Worm (Caenorhabditis elegans) whole organism, L2 larva: ENCODE measurements around the gene Y42H9AR.1.
A peak's percentile ranks its signal among the peaks of the same experiment; 100 is the strongest.

Experiments used
- C34F6.9 ChIP-seq: fragments of 150-350 bp; optimal IDR thresholded peaks from 2 replicates; lab custom pipeline; 2014; ENCODE audit warnings: missing biosample characterization, missing genetic modification characterization
- F13H6.1 ChIP-seq: sonication (generic microtip); optimal IDR thresholded peaks from 2 replicates; lab custom pipeline; 2016; ENCODE audit warnings: missing genetic modification characterization, missing compliant biosample characterization
- Y55F3AM.14 ChIP-seq: fragments of 200-800 bp; sonication (Bioruptor generic); optimal IDR thresholded peaks from 2 replicates; lab custom pipeline; 2018; ENCODE audit warnings: mild to moderate bottlenecking, missing genetic modification characterization, missing compliant biosample characterization
- ZK546.5 ChIP-seq: sonication (generic microtip); optimal IDR thresholded peaks from 2 replicates; lab custom pipeline; 2017; ENCODE audit warnings: missing biosample characterization, missing genetic modification characterization
- alr-1 ChIP-seq: fragments of 150-350 bp; optimal IDR thresholded peaks from 2 replicates; lab custom pipeline; 2014; ENCODE audit warnings: missing biosample characterization, missing genetic modification characterization
- aly-2 ChIP-seq: fragments of 150-350 bp; optimal IDR thresholded peaks from 2 replicates; lab custom pipeline; 2014; ENCODE audit warnings: missing biosample characterization, missing genetic modification characterization
- ama-1 ChIP-seq: fragments of 150-350 bp; optimal IDR thresholded peaks from 2 replicates; lab custom pipeline; 2018; ENCODE audit warnings: inconsistent platforms
- blmp-1 ChIP-seq: sonication (generic microtip); optimal IDR thresholded peaks from 2 replicates; lab custom pipeline; 2017; ENCODE audit warnings: missing genetic modification characterization, mild to moderate bottlenecking, missing compliant biosample characterization, antibody characterized with exemption, moderate library complexity; ENCODE audit not compliant: insufficient read depth
- ceh-16 ChIP-seq: fragments of 150-350 bp; optimal IDR thresholded peaks from 2 replicates; lab custom pipeline; 2014; ENCODE audit warnings: missing biosample characterization, missing genetic modification characterization
- crh-2 ChIP-seq: sonication (generic microtip); optimal IDR thresholded peaks from 2 replicates; lab custom pipeline; 2017; ENCODE audit warnings: missing biosample characterization, missing genetic modification characterization
- dmd-4 ChIP-seq: sonication (generic microtip); optimal IDR thresholded peaks from 2 replicates; lab custom pipeline; 2017; ENCODE audit warnings: missing biosample characterization, missing genetic modification characterization
- egl-27 ChIP-seq: sonication (generic microtip); optimal IDR thresholded peaks from 3 replicates; lab custom pipeline; 2017; ENCODE audit warnings: missing biosample characterization, missing genetic modification reagents, missing genetic modification characterization
- elt-1 ChIP-seq: fragments of 150-350 bp; optimal IDR thresholded peaks from 2 replicates; lab custom pipeline; 2014; ENCODE audit warnings: missing biosample characterization, missing genetic modification characterization
- elt-3 ChIP-seq: sonication (generic microtip); optimal IDR thresholded peaks from 2 replicates; lab custom pipeline; 2017; ENCODE audit warnings: missing biosample characterization, missing genetic modification characterization
- fos-1 ChIP-seq: fragments of 150-350 bp; optimal IDR thresholded peaks from 2 replicates; lab custom pipeline; 2014; ENCODE audit warnings: missing biosample characterization, missing genetic modification characterization
- gmeb-1 ChIP-seq: fragments of 150-350 bp; optimal IDR thresholded peaks from 2 replicates; lab custom pipeline; 2014; ENCODE audit warnings: missing biosample characterization, missing genetic modification characterization
- lin-11 ChIP-seq: fragments of 150-350 bp; sonication (generic microtip); optimal IDR thresholded peaks from 2 replicates; lab custom pipeline; 2014; ENCODE audit warnings: missing biosample characterization, missing genetic modification characterization, inconsistent platforms, mixed read lengths
- lin-13 ChIP-seq: fragments of 150-350 bp; optimal IDR thresholded peaks from 2 replicates; lab custom pipeline; 2014; ENCODE audit warnings: missing biosample characterization, missing genetic modification reagents, missing genetic modification characterization
- lin-39 ChIP-seq: fragments of 150-350 bp; optimal IDR thresholded peaks from 2 replicates; lab custom pipeline; 2014; ENCODE audit warnings: missing biosample characterization, missing genetic modification reagents, missing genetic modification characterization
- lsy-2 ChIP-seq, 2 experiments: fragments of 150-350 bp in 1 of 2; sonication (generic microtip) in 1 of 2; optimal IDR thresholded peaks; 2 replicates each; lab custom pipeline; 2014 to 2017; ENCODE audit warnings: missing biosample characterization in 2 of 2, missing genetic modification characterization in 2 of 2
- mab-5 ChIP-seq: fragments of 150-350 bp; optimal IDR thresholded peaks from 2 replicates; lab custom pipeline; 2014; ENCODE audit warnings: missing biosample characterization, missing genetic modification characterization
- mbf-1 ChIP-seq: sonication (generic microtip); optimal IDR thresholded peaks from 2 replicates; lab custom pipeline; 2017; ENCODE audit warnings: missing biosample characterization, missing genetic modification characterization
- mdl-1 ChIP-seq, 2 experiments: fragments of 150-350 bp in 1 of 2; sonication (generic microtip) in 1 of 2; optimal IDR thresholded peaks; 2 replicates each; lab custom pipeline; 2017; ENCODE audit warnings: missing biosample characterization in 2 of 2, missing genetic modification characterization in 2 of 2
- nhr-10 ChIP-seq: sonication (generic microtip); optimal IDR thresholded peaks from 2 replicates; lab custom pipeline; 2017; ENCODE audit warnings: missing biosample characterization, missing genetic modification characterization
- nhr-11 ChIP-seq: fragments of 150-350 bp; optimal IDR thresholded peaks from 2 replicates; lab custom pipeline; 2014; ENCODE audit warnings: missing biosample characterization, missing genetic modification characterization
- nhr-12 ChIP-seq: fragments of 150-350 bp; optimal IDR thresholded peaks from 2 replicates; lab custom pipeline; 2014; ENCODE audit warnings: missing biosample characterization, missing genetic modification characterization
- nhr-129 ChIP-seq: fragments of 150-350 bp; optimal IDR thresholded peaks from 2 replicates; lab custom pipeline; 2014; ENCODE audit warnings: missing biosample characterization, missing genetic modification characterization
- nhr-21 ChIP-seq: fragments of 150-350 bp; optimal IDR thresholded peaks from 2 replicates; lab custom pipeline; 2014; ENCODE audit warnings: missing biosample characterization, missing genetic modification characterization
- nhr-23 ChIP-seq: fragments of 150-350 bp; optimal IDR thresholded peaks from 2 replicates; lab custom pipeline; 2014; ENCODE audit warnings: missing biosample characterization, missing genetic modification reagents, missing genetic modification characterization
- nhr-237 ChIP-seq: fragments of 150-350 bp; optimal IDR thresholded peaks from 2 replicates; lab custom pipeline; 2014; ENCODE audit warnings: missing biosample characterization, missing genetic modification characterization
- nhr-25 ChIP-seq: fragments of 150-350 bp; sonication (generic microtip); optimal IDR thresholded peaks from 3 replicates; lab custom pipeline; 2014; ENCODE audit warnings: missing biosample characterization, missing genetic modification characterization
- peb-1 ChIP-seq: fragments of 150-350 bp; optimal IDR thresholded peaks from 2 replicates; lab custom pipeline; 2014; ENCODE audit warnings: missing biosample characterization, missing genetic modification characterization
- skn-1 ChIP-seq: sonication (generic microtip); optimal IDR thresholded peaks from 2 replicates; lab custom pipeline; 2017; ENCODE audit warnings: missing biosample characterization, missing genetic modification characterization
- sma-3 ChIP-seq: sonication (generic microtip); optimal IDR thresholded peaks from 2 replicates; lab custom pipeline; 2016; ENCODE audit warnings: missing genetic modification reagents, missing genetic modification characterization, missing compliant biosample characterization
- sma-9 ChIP-seq, 2 experiments: fragments of 150-350 bp in 1 of 2; sonication (generic microtip) in 1 of 2; optimal IDR thresholded peaks; 2 replicates each; lab custom pipeline; 2014 to 2016; ENCODE audit warnings: missing genetic modification characterization in 2 of 2, mild to moderate bottlenecking in 1 of 2, missing biosample characterization in 1 of 2, missing compliant biosample characterization in 1 of 2, missing genetic modification reagents in 1 of 2, moderate library complexity in 1 of 2
- snpc-4 ChIP-seq: fragments of 150-350 bp; optimal IDR thresholded peaks from 2 replicates; lab custom pipeline; 2014; ENCODE audit warnings: missing biosample characterization, missing genetic modification characterization
- unc-39 ChIP-seq: fragments of 150-350 bp; optimal IDR thresholded peaks from 2 replicates; lab custom pipeline; 2014; ENCODE audit warnings: missing biosample characterization, missing genetic modification characterization
- unc-55 ChIP-seq: fragments of 150-350 bp; sonication (generic microtip); optimal IDR thresholded peaks from 3 replicates; lab custom pipeline; 2014; ENCODE audit warnings: missing biosample characterization, missing genetic modification reagents, missing genetic modification characterization
- unc-62 ChIP-seq: fragments of 150-350 bp; optimal IDR thresholded peaks from 2 replicates; lab custom pipeline; 2014; ENCODE audit warnings: missing biosample characterization, missing genetic modification reagents, missing genetic modification characterization
- zag-1 ChIP-seq: fragments of 150-350 bp; optimal IDR thresholded peaks from 2 replicates; lab custom pipeline; 2014; ENCODE audit warnings: missing biosample characterization, missing genetic modification characterization
- ztf-1 ChIP-seq: fragments of 200-800 bp; sonication (Bioruptor generic); conservative IDR thresholded peaks from 2 replicates; pipeline ENCODE4 v1.3.6; 2022; ENCODE audit warnings: missing genetic modification characterization, missing compliant biosample characterization
- ztf-11 ChIP-seq: sonication (generic microtip); optimal IDR thresholded peaks from 2 replicates; lab custom pipeline; 2017; ENCODE audit warnings: missing biosample characterization, missing genetic modification characterization
- ztf-4 ChIP-seq: fragments of 150-350 bp; optimal IDR thresholded peaks from 2 replicates; lab custom pipeline; 2014; ENCODE audit warnings: missing biosample characterization, missing genetic modification characterization

Y42H9AR.1 gene

ce11 chrIV:8127430-8127829 lies 14.2 kb downstream of the Y42H9AR.1 start:
- no peak for TF ChIP-seq ztf-11
- TF ChIP-seq ZK546.5 (tag; lab: Kevin White, UChicago): no peak

- TF ChIP-seq skn-1: no peak
- TF ChIP-seq unc-55: peak; percentile 29
- TF ChIP-seq ztf-11: no peak
- peak; percentile 29 for TF ChIP-seq C34F6.9 (tag; lab: Kevin White, UChicago)
These were observed 17.0 kb downstream of the Y42H9AR.1 start, which contains the start of the genes ndub-11 and moc-3 for ce11 chrIV:8130131-8130611. ndub-11 (minus strand) TSS chrIV:8130231. moc-3 (plus strand) TSS chrIV:8130561.

- TF ChIP-seq snpc-4 (tag; lab: Kevin White, UChicago) (no peak), sma-3 (peak; percentile 3), ztf-1 (GFP tag; lab: Robert Waterston, UW) (no peak), nhr-21 (tag; lab: Kevin White, UChicago) (peak; percentile 51), alr-1 (tag; lab: Kevin White, UChicago) (no peak), unc-55 (no peak), lin-13 (peak; percentile 14), fos-1 (peak; percentile 95), crh-2 (tag; lab: Kevin White, UChicago) (peak; percentile 61), ztf-11 (no peak), sma-9 (GFP tag; optimal IDR thresholded peaks at IDR 0.05; lab: Kevin White, UChicago) (peak; percentile 63), sma-9 (tag; optimal IDR thresholded peaks at IDR 0.05; lab: Kevin White, UChicago) (no peak), nhr-129 (tag; lab: Kevin White, UChicago) (peak; percentile 65), nhr-25 (tag; lab: Kevin White, UChicago) (peak; percentile 25), nhr-237 (no peak), C34F6.9 (tag; lab: Kevin White, UChicago) (peak; percentile 24), elt-3 (tag; lab: Kevin White, UChicago) (no peak), lsy-2 (tag; optimal IDR thresholded peaks at IDR 0.05; lab: Kevin White, UChicago) (peak in 1 of 2 experiments; percentile 31), lin-11 (tag; lab: Kevin White, UChicago) (no peak), dmd-4 (tag; lab: Kevin White, UChicago) (no peak), F13H6.1 (tag; lab: Kevin White, UChicago) (peak; percentile 34), gmeb-1 (peak; percentile 36), elt-1 (no peak), ztf-4 (peak; percentile 39)
These were observed 20.3 kb downstream of the Y42H9AR.1 start, which contains the start of gene sph-1 for ce11 chrIV:8133536-8133935. sph-1 (minus strand) TSS chrIV:8133558.

DNA sequence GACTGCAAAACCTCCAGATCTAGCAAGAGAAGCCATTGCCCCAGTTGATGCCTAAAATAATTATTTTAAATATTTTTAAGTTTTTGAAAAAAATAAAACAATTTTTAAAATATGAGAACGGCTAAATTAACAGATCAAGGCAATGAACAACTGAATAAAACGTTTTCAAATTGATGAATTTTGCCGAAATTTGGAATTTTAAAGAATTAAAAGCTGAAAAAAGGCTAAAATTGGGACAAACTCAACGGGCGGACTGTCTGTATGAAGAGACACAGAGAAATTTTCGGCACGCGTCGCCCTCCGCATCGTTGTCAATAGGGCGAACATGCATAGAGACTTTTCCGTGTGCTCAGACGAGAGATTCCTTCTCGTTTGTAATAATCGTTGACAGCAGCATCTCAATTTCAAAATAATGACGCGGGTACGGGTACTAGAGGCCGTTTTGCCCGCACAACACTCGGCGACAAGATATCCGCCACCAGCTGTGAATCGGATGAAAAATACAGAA lies 22.9 kb downstream of the Y42H9AR.1 start, which contains the start of the genes isp-1 and islo-1:
isp-1 (minus strand) TSS at position 51 of the 508 bp plus-strand sequence.
islo-1 (plus strand) TSS at position 385 of the 508 bp plus-strand sequence.
- TF ChIP-seq lsy-2 (tag; optimal IDR thresholded peaks at IDR 0.05; lab: Kevin White, UChicago) (peak in 1 of 2 experiments; percentile 69), skn-1 (no peak), blmp-1 (tag; lab: Kevin White, UChicago) (no peak), Y55F3AM.14 (GFP tag; lab: Kevin White, UChicago) (no peak), nhr-237 (no peak), unc-62 (GFP tag; lab: Kevin White, UChicago) (no peak), nhr-10 (no peak), dmd-4 (tag; lab: Kevin White, UChicago) (no peak), nhr-21 (tag; lab: Kevin White, UChicago) (no peak), mdl-1 (tag; optimal IDR thresholded peaks at IDR 0.05; lab: Kevin White, UChicago) (peak in 1 of 2 experiments; percentile 44), ZK546.5 (tag; lab: Kevin White, UChicago) (no peak), mbf-1 (tag; lab: Kevin White, UChicago) (no peak), nhr-129 (tag; lab: Kevin White, UChicago) (peak; percentile 80), nhr-11 (tag; lab: Kevin White, UChicago) (no peak), F13H6.1 (tag; lab: Kevin White, UChicago) (peak; percentile 43), lin-13 (no peak), alr-1 (tag; lab: Kevin White, UChicago) (no peak), elt-1 (no peak), elt-3 (tag; lab: Kevin White, UChicago) (no peak), ceh-16 (tag; lab: Kevin White, UChicago) (no peak), lin-39 (no peak), gmeb-1 (no peak), peb-1 (tag; lab: Kevin White, UChicago) (no peak), nhr-25 (tag; lab: Kevin White, UChicago) (peak; percentile 20), mab-5 (tag; lab: Kevin White, UChicago) (no peak), ztf-1 (GFP tag; lab: Robert Waterston, UW) (no peak), egl-27 (tag; lab: Kevin White, UChicago) (no peak), ztf-4 (no peak), unc-55 (peak; percentile 76), aly-2 (tag; lab: Kevin White, UChicago) (no peak), unc-39 (no peak), zag-1 (tag; lab: Kevin White, UChicago) (no peak), crh-2 (tag; lab: Kevin White, UChicago) (peak; percentile 58), ztf-11 (no peak), sma-3 (no peak), ama-1 (lab: Kevin White, UChicago) (no peak), nhr-23 (tag; lab: Kevin White, UChicago) (no peak), snpc-4 (tag; lab: Kevin White, UChicago) (no peak), nhr-12 (no peak), C34F6.9 (tag; lab: Kevin White, UChicago) (peak; percentile 81)
